Fruit fly (Drosophila melanogaster): ENCODE measurements around the gene BicD.

DNA sequence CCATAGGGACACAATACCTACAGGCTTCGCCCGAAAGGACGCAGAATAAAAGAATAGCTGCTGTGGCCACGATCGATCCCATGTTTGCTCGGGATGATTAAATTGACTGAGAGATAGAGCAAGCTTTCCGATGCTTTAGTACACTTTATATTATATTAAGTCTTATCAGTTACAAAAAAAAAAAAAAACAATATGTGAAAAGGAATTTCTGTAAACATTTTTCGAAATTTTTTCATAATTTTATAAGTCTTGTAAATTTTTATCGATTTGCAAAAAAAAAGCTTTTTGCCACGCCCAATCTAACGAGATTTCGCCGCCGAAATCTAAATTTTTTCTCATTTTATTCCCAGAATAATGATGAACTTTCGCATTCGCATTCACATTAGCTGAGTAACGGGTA is 15.1 kb downstream of the BicD start, which contains the start of gene CG18563:
- TF ChIP-seq Hr96 (GFP tag; optimal IDR thresholded peaks at IDR 0.05) (no peak), CG14711 (tag; optimal IDR thresholded peaks at IDR 0.05) (no peak), Clk (GFP tag; optimal IDR thresholded peaks at IDR 0.05) (no peak), CG33017 (tag; optimal IDR thresholded peaks at IDR 0.05) (no peak), Mnt (GFP tag; optimal IDR thresholded peaks at IDR 0.05) (no peak), ovo (GFP tag; optimal IDR thresholded peaks at IDR 0.05) (no peak), CG7045 (GFP tag; optimal IDR thresholded peaks at IDR 0.05) (no peak)
